Fruit fly (Drosophila melanogaster) whole organism, adult: ENCODE measurements around the gene RpL36.
A peak's percentile ranks its signal among the peaks of the same experiment; 100 is the strongest.

ENCODE experiments used
- CG12768 ChIP-seq: fragments of 200-800 bp; sonication (Bioruptor generic); optimal IDR thresholded peaks from 2 replicates; lab custom pipeline; 2017; ENCODE audit warnings: missing biosample characterization, missing genetic modification characterization, mild to moderate bottlenecking, moderate library complexity, missing genetic modification reagents
- CG5204 ChIP-seq: fragments of 200-800 bp; sonication (Bioruptor generic); optimal IDR thresholded peaks from 2 replicates; lab custom pipeline; 2016; ENCODE audit warnings: missing biosample characterization, missing genetic modification characterization
- bab1 ChIP-seq: fragments of 200-800 bp; sonication (Bioruptor generic); optimal IDR thresholded peaks from 3 replicates; lab custom pipeline; 2019; ENCODE audit warnings: missing biosample characterization, mild to moderate bottlenecking, missing genetic modification characterization, moderate library complexity
- cnc ChIP-seq, 2 experiments: fragments of >200 bp; optimal IDR thresholded peaks; 2 replicates each; lab custom pipeline; 2017
- kay ChIP-seq: fragments of 200-800 bp; sonication (Bioruptor generic); peaks from one replicate; lab custom pipeline; 2016; ENCODE audit warnings: missing biosample characterization, missing genetic modification characterization, borderline replicate concordance
- pad ChIP-seq: fragments of 200-800 bp; sonication (Bioruptor generic); optimal IDR thresholded peaks from 3 replicates; lab custom pipeline; 2017; ENCODE audit warnings: missing biosample characterization, missing genetic modification characterization, mild to moderate bottlenecking, moderate library complexity, missing genetic modification reagents

- TF ChIP-seq kay (GFP tag; lab: Kevin White, UChicago) (no peak), CG12768 (no peak), cnc (optimal IDR thresholded peaks at IDR 0.05; lab: Kevin White, UChicago) (no peak), CG5204 (GFP tag; lab: Kevin White, UChicago) (no peak), pad (GFP tag; lab: Kevin White, UChicago) (no peak), bab1 (GFP tag; lab: Kevin White, UChicago) (peak; percentile 12)
Observed at dm6 chrX:625157-625627, 4.1 kb downstream of the RpL36 start, which contains the start of the genes CG13364 and Hinfp.
